Fruit fly (Drosophila melanogaster): ENCODE results near the gene CG46311.

dm6 chrX:13555700-13556099 lies 7.9 kb upstream of the CG46311 start, which contains the start of gene CG11816:
- TF ChIP-seq ovo (GFP tag; optimal IDR thresholded peaks at IDR 0.05) (no peak), cic (GFP tag; optimal IDR thresholded peaks at IDR 0.05) (no peak), Hr96 (GFP tag; optimal IDR thresholded peaks at IDR 0.05) (no peak), CG7045 (GFP tag; optimal IDR thresholded peaks at IDR 0.05) (no peak), CG1620 (GFP tag; optimal IDR thresholded peaks at IDR 0.05) (no peak), CG12768 (GFP tag; optimal IDR thresholded peaks at IDR 0.05) (no peak), CG5204 (GFP tag; optimal IDR thresholded peaks at IDR 0.05) (no peak), Crg-1 (GFP tag; optimal IDR thresholded peaks at IDR 0.05) (no peak), CG14711 (tag; optimal IDR thresholded peaks at IDR 0.05) (no peak), bab1 (GFP tag; optimal IDR thresholded peaks at IDR 0.05) (no peak), toe (GFP tag; optimal IDR thresholded peaks at IDR 0.05) (no peak), kay (GFP tag; ENCODE audit: borderline replicate concordance) (no peak), CG33017 (tag; optimal IDR thresholded peaks at IDR 0.05) (no peak), pad (GFP tag; optimal IDR thresholded peaks at IDR 0.05) (no peak)
